Fruit fly (Drosophila melanogaster) S2 (cell line): ENCODE data around the gene CG10680.

ENCODE experiments used
- CG8478 ChIP-seq: fragments of >200 bp; optimal IDR thresholded peaks from 2 replicates; lab custom pipeline; 2018
- CTCF ChIP-seq, 2 experiments: fragments of >200 bp; optimal IDR thresholded peaks; 2 replicates each; lab custom pipeline; 2018

DNA sequence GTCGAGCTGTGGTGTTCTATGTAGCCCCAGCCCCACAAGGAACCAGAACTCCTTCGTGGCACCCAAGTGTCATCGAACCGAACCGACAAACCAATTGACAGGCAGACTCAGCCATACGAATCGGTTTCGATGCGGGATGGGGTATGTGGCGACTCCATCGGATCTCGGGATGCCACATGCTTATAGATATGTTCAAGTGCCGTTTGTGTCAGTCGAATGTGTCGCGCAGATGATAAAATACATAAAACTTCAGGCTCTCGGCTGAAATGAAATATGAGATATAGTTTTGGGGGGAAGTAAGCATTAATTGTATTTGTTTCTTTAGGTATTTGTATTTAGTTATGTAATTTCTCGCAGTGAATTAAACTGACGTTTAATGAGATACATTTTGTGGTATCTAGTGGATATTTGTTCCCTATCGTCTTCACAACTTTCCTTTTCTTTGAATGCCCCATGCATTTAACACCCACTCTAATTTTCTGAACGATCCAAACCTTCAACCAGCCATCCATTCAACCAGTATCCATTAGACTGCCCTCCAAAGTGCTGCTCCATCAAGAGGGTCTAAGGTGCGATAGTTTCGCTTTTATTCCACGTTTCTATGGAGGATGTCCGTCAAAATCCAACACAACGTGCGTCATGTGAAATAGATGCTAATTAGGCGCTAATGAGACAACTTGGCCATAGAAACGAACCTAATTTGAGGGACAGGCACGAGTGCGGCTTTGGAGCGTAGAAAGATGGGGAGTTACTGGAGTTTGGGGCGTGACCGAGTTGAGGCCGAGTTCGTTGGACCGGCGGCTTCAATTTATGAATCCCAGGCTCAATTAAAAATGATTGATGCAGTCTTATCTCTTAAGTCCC, 19.4 kb upstream of the CG10680 start:
- TF ChIP-seq CG8478 (lab: Kevin White, UChicago) = no peak
- no peak for TF ChIP-seq CTCF (optimal IDR thresholded peaks at IDR 0.05; lab: Kevin White, UChicago)
